Worm (Caenorhabditis elegans) whole organism, mixed stage, embryonic: ENCODE data around the gene pfk-1.1.

Experiments used
- M03D4.4 ChIP-seq: sonication (generic microtip); optimal IDR thresholded peaks from 2 replicates; lab custom pipeline; 2017; ENCODE audit warnings: mild to moderate bottlenecking, missing genetic modification characterization, missing compliant biosample characterization
- blmp-1 ChIP-seq: fragments of 150-350 bp; optimal IDR thresholded peaks from 2 replicates; lab custom pipeline; 2014; ENCODE audit warnings: missing biosample characterization, missing genetic modification characterization
- ceh-39 ChIP-seq: fragments of 150-350 bp; optimal IDR thresholded peaks from 2 replicates; lab custom pipeline; 2014; ENCODE audit warnings: missing biosample characterization, missing genetic modification characterization
- ceh-43 ChIP-seq: fragments of 200-800 bp; sonication (Bioruptor generic); optimal IDR thresholded peaks from 2 replicates; lab custom pipeline; 2018; ENCODE audit warnings: mild to moderate bottlenecking, missing genetic modification characterization, moderate library complexity, missing compliant biosample characterization
- ces-1 ChIP-seq: fragments of 150-350 bp; optimal IDR thresholded peaks from 2 replicates; lab custom pipeline; 2014; ENCODE audit warnings: missing biosample characterization, missing genetic modification reagents, missing genetic modification characterization
- cnd-1 ChIP-seq: fragments of 200-800 bp; sonication (Bioruptor generic); optimal IDR thresholded peaks from 2 replicates; lab custom pipeline; 2018; ENCODE audit warnings: mild to moderate bottlenecking, missing genetic modification characterization, missing compliant biosample characterization
- drap-1 ChIP-seq: fragments of 200-800 bp; sonication (Bioruptor generic); optimal IDR thresholded peaks from 3 replicates; lab custom pipeline; 2018; ENCODE audit warnings: mild to moderate bottlenecking, missing genetic modification characterization, missing compliant biosample characterization
- elt-1 ChIP-seq: sonication (generic microtip); optimal IDR thresholded peaks from 2 replicates; lab custom pipeline; 2017; ENCODE audit warnings: missing genetic modification characterization, mild to moderate bottlenecking, missing compliant biosample characterization, antibody characterized with exemption, moderate library complexity, borderline replicate concordance; ENCODE audit not compliant: insufficient read depth
- flh-1 ChIP-seq: fragments of 200-800 bp; sonication (Bioruptor generic); optimal IDR thresholded peaks from 2 replicates; lab custom pipeline; 2018; ENCODE audit warnings: mild to moderate bottlenecking, missing genetic modification characterization, moderate library complexity, missing compliant biosample characterization
- hlh-1 ChIP-seq: fragments of 150-350 bp; optimal IDR thresholded peaks from 2 replicates; lab custom pipeline; 2014; ENCODE audit warnings: missing biosample characterization, missing genetic modification reagents, missing genetic modification characterization
- lin-13 ChIP-seq: fragments of 150-350 bp; optimal IDR thresholded peaks from 2 replicates; lab custom pipeline; 2014; ENCODE audit warnings: missing biosample characterization, missing genetic modification characterization
- lin-32 ChIP-seq: fragments of 200-800 bp; sonication (Bioruptor generic); optimal IDR thresholded peaks from 2 replicates; lab custom pipeline; 2018; ENCODE audit warnings: mild to moderate bottlenecking, missing genetic modification characterization, missing compliant biosample characterization
- mep-1 ChIP-seq: fragments of 150-350 bp; optimal IDR thresholded peaks from 2 replicates; lab custom pipeline; 2017; ENCODE audit warnings: missing biosample characterization, missing genetic modification reagents, missing genetic modification characterization, inconsistent platforms
- mls-2 ChIP-seq: sonication (generic microtip); optimal IDR thresholded peaks from 2 replicates; lab custom pipeline; 2016; ENCODE audit warnings: mild to moderate bottlenecking, missing genetic modification characterization, moderate library complexity, missing compliant biosample characterization
- nhr-12 ChIP-seq: fragments of 150-350 bp; optimal IDR thresholded peaks from 2 replicates; lab custom pipeline; 2014; ENCODE audit warnings: missing biosample characterization, missing genetic modification characterization
- nhr-2 ChIP-seq: fragments of 150-350 bp; optimal IDR thresholded peaks from 2 replicates; lab custom pipeline; 2014; ENCODE audit warnings: missing biosample characterization, missing genetic modification characterization
- nhr-237 ChIP-seq: fragments of 150-350 bp; optimal IDR thresholded peaks from 2 replicates; lab custom pipeline; 2014; ENCODE audit warnings: missing biosample characterization, missing genetic modification characterization
- nhr-28 ChIP-seq: fragments of 150-350 bp; optimal IDR thresholded peaks from 2 replicates; lab custom pipeline; 2014; ENCODE audit warnings: missing biosample characterization, missing genetic modification characterization
- pha-4 ChIP-seq: fragments of 150-350 bp; optimal IDR thresholded peaks from 2 replicates; lab custom pipeline; 2018; ENCODE audit warnings: missing biosample characterization, missing genetic modification reagents, missing genetic modification characterization
- sem-2 ChIP-seq: fragments of 200-800 bp; sonication (Bioruptor generic); optimal IDR thresholded peaks from 2 replicates; lab custom pipeline; 2018; ENCODE audit warnings: mild to moderate bottlenecking, missing genetic modification characterization, missing compliant biosample characterization
- snpc-4 ChIP-seq: fragments of 150-350 bp; optimal IDR thresholded peaks from 2 replicates; lab custom pipeline; 2014; ENCODE audit warnings: missing biosample characterization, missing genetic modification characterization
- sptf-1 ChIP-seq: sonication (generic microtip); optimal IDR thresholded peaks from 2 replicates; lab custom pipeline; 2017; ENCODE audit warnings: mild to moderate bottlenecking, missing genetic modification characterization, moderate library complexity, missing compliant biosample characterization
- tbx-8 ChIP-seq: fragments of 200-800 bp; sonication (Bioruptor generic); optimal IDR thresholded peaks from 2 replicates; lab custom pipeline; 2018; ENCODE audit warnings: mild to moderate bottlenecking, missing genetic modification characterization, moderate library complexity, missing compliant biosample characterization
- unc-120 ChIP-seq: sonication (generic microtip); optimal IDR thresholded peaks from 2 replicates; lab custom pipeline; 2017; ENCODE audit warnings: missing genetic modification characterization, missing compliant biosample characterization; ENCODE audit not compliant: poor library complexity, severe bottlenecking
- unc-39 ChIP-seq: fragments of 150-350 bp; optimal IDR thresholded peaks from 2 replicates; lab custom pipeline; 2014; ENCODE audit warnings: missing biosample characterization, missing genetic modification characterization
- unc-62 ChIP-seq: fragments of 150-350 bp; optimal IDR thresholded peaks from 2 replicates; lab custom pipeline; 2014; ENCODE audit warnings: missing biosample characterization, missing genetic modification reagents, missing genetic modification characterization
- zip-8 ChIP-seq: fragments of 150-350 bp; optimal IDR thresholded peaks from 2 replicates; lab custom pipeline; 2014; ENCODE audit warnings: missing biosample characterization, missing genetic modification characterization
- ztf-11 ChIP-seq: fragments of 150-350 bp; optimal IDR thresholded peaks from 2 replicates; lab custom pipeline; 2014; ENCODE audit warnings: missing biosample characterization, missing genetic modification characterization

pfk-1.1 gene

ce11 chrX:2909227-2909626 lies 31.4 kb upstream of the pfk-1.1 start, which contains the start of gene nmy-1:
Gene nmy-1, plus strand, starts transcription at chrX:2909527.
- TF ChIP-seq elt-1 (tag; lab: Kevin White, UChicago) (no peak), ceh-39 (tag; lab: Kevin White, UChicago) (no peak), sptf-1 (tag; lab: Kevin White, UChicago) (no peak), nhr-237 (no peak), hlh-1 (no peak), unc-120 (tag; lab: Kevin White, UChicago) (no peak), nhr-28 (tag; lab: Kevin White, UChicago) (no peak), pha-4 (tag; lab: Kevin White, UChicago) (no peak), unc-39 (tag; lab: Kevin White, UChicago) (no peak), zip-8 (tag; lab: Kevin White, UChicago) (no peak), sem-2 (GFP tag; lab: Kevin White, UChicago) (no peak), drap-1 (GFP tag; lab: Kevin White, UChicago) (no peak), lin-13 (tag; lab: Kevin White, UChicago) (no peak), lin-32 (GFP tag; lab: Kevin White, UChicago) (no peak), flh-1 (GFP tag; lab: Kevin White, UChicago) (no peak), mep-1 (tag; lab: Kevin White, UChicago) (no peak), tbx-8 (GFP tag; lab: Kevin White, UChicago) (no peak), ceh-43 (GFP tag; lab: Kevin White, UChicago) (no peak), nhr-2 (no peak)

DNA sequence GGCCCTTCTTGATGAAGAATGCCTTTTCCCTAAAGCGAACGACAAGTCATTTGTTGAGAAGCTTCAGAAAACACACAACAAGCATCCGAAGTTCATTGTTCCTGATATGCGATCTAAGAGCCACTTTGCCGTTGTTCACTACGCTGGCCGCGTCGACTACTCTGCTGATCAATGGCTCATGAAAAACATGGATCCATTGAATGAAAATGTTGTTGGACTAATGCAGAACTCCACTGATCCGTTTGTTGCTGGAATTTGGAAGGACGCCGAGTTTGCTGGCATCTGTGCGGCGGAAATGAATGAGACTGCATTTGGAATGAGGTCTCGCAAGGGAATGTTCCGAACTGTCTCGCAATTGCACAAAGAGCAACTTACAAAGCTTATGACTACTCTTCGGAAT lies 28.0 kb upstream of the pfk-1.1 start:
- TF ChIP-seq ztf-11 (no peak), nhr-2 (no peak), pha-4 (tag; lab: Kevin White, UChicago) (no peak), M03D4.4 (no peak)

ce11 chrX:2919488-2919887 lies 21.2 kb upstream of the pfk-1.1 start:
- TF ChIP-seq cnd-1 (no peak), elt-1 (tag; lab: Kevin White, UChicago) (peak; percentile 74), lin-13 (tag; lab: Kevin White, UChicago) (no peak), hlh-1 (no peak), M03D4.4 (no peak), sem-2 (GFP tag; lab: Kevin White, UChicago) (no peak), lin-32 (GFP tag; lab: Kevin White, UChicago) (no peak), tbx-8 (GFP tag; lab: Kevin White, UChicago) (no peak), zip-8 (tag; lab: Kevin White, UChicago) (peak; percentile 15), nhr-237 (no peak)

ce11 chrX:2920456-2920855 lies 20.2 kb upstream of the pfk-1.1 start:
- TF ChIP-seq nhr-12 (tag; lab: Kevin White, UChicago) = no peak
- TF ChIP-seq ceh-43 (GFP tag; lab: Kevin White, UChicago) = peak; percentile 32
- no peak for TF ChIP-seq sem-2 (GFP tag; lab: Kevin White, UChicago)
- TF ChIP-seq mls-2 (tag; lab: Kevin White, UChicago) = peak; percentile 53
- TF ChIP-seq hlh-1 = peak; percentile 50
- TF ChIP-seq ztf-11 = no peak
- TF ChIP-seq nhr-2 = peak; percentile 68
- TF ChIP-seq cnd-1 = no peak
- TF ChIP-seq zip-8 (tag; lab: Kevin White, UChicago) = peak; percentile 37
- peak; percentile 89 for TF ChIP-seq ces-1 (GFP tag; lab: Kevin White, UChicago)
- TF ChIP-seq unc-62 (GFP tag; lab: Kevin White, UChicago) = peak; percentile 95

- TF ChIP-seq nhr-2 = peak; percentile 6
- TF ChIP-seq blmp-1 = no peak
- no peak for TF ChIP-seq nhr-12 (tag; lab: Kevin White, UChicago)
- no peak for TF ChIP-seq drap-1 (GFP tag; lab: Kevin White, UChicago)
- no peak for TF ChIP-seq snpc-4 (tag; lab: Kevin White, UChicago)
- peak; percentile 92 for TF ChIP-seq ces-1 (GFP tag; lab: Kevin White, UChicago)
- no peak for TF ChIP-seq ceh-43 (GFP tag; lab: Kevin White, UChicago)
- no peak for TF ChIP-seq unc-120 (tag; lab: Kevin White, UChicago)
- no peak for TF ChIP-seq tbx-8 (GFP tag; lab: Kevin White, UChicago)
- no peak for TF ChIP-seq unc-39 (tag; lab: Kevin White, UChicago)
- no peak for TF ChIP-seq zip-8 (tag; lab: Kevin White, UChicago)
- TF ChIP-seq elt-1 (tag; lab: Kevin White, UChicago) = no peak
These were observed 18.9 kb upstream of the pfk-1.1 start for ce11 chrX:2921737-2922136.
